Worm (Caenorhabditis elegans): ENCODE data around the gene hst-2.

ce11 chrX:11252429-11252828, 45.5 kb upstream of the hst-2 start:
- TF ChIP-seq F13H6.1 (tag; optimal IDR thresholded peaks at IDR 0.05) (peak; percentile 23), pha-4 (tag; optimal IDR thresholded peaks at IDR 0.05) (no peak), ceh-31 (tag; optimal IDR thresholded peaks at IDR 0.05) (no peak)

Data from whole organism, late embryonic.